Worm (Caenorhabditis elegans) whole organism, late embryonic: ENCODE data around the gene F59G1.4.

ENCODE experiments used
- Y22D7AL.16 ChIP-seq: sonication (generic microtip); optimal IDR thresholded peaks from 2 replicates; lab custom pipeline; 2016; ENCODE audit warnings: missing genetic modification characterization, missing compliant biosample characterization
- fkh-10 ChIP-seq: fragments of 150-350 bp; optimal IDR thresholded peaks from 2 replicates; lab custom pipeline; 2014; ENCODE audit warnings: missing biosample characterization, missing genetic modification reagents, missing genetic modification characterization
- hlh-13 ChIP-seq: fragments of 200-800 bp; sonication (Bioruptor generic); optimal IDR thresholded peaks from 2 replicates; lab custom pipeline; 2018; ENCODE audit warnings: mild to moderate bottlenecking, missing genetic modification characterization, missing compliant biosample characterization
- nhr-11 ChIP-seq: fragments of 150-350 bp; optimal IDR thresholded peaks from 2 replicates; lab custom pipeline; 2014; ENCODE audit warnings: missing biosample characterization, missing genetic modification characterization
- rnt-1 ChIP-seq: sonication (generic microtip); optimal IDR thresholded peaks from 2 replicates; lab custom pipeline; 2016; ENCODE audit warnings: missing genetic modification characterization, missing compliant biosample characterization
- unc-55 ChIP-seq: sonication (generic microtip); optimal IDR thresholded peaks from 2 replicates; lab custom pipeline; 2017; ENCODE audit warnings: missing biosample characterization, missing genetic modification reagents, missing genetic modification characterization

DNA sequence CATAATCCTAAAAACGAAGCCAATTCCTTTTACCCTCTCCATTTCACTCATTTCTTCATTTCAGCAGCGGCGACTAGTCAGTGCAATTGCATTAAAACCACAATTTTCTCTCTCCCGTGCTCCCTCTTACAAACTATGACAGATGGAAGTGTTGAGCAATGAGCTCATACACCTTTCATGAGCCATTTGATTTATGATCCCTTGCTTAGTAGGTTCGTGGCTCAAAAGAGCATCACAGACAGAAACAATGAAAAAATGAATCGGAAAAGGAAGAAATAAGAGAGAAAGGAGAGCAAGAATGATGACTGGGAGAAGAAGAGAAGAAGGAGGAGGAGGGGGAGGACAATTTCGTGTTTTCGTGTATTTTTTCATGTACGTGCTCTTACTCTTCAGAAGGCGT is 24.5 kb upstream of the F59G1.4 start:
- TF ChIP-seq Y22D7AL.16 (no peak), hlh-13 (GFP tag; lab: Kevin White, UChicago) (no peak), rnt-1 (tag; lab: Kevin White, UChicago) (no peak), nhr-11 (no peak), fkh-10 (GFP tag; lab: Kevin White, UChicago) (no peak), unc-55 (GFP tag; lab: Kevin White, UChicago) (no peak)
